Worm (Caenorhabditis elegans): ENCODE data around the gene B0252.3.
A peak's percentile ranks its signal among the peaks of the same experiment; 100 is the strongest.

The B0252.3 gene

DNA sequence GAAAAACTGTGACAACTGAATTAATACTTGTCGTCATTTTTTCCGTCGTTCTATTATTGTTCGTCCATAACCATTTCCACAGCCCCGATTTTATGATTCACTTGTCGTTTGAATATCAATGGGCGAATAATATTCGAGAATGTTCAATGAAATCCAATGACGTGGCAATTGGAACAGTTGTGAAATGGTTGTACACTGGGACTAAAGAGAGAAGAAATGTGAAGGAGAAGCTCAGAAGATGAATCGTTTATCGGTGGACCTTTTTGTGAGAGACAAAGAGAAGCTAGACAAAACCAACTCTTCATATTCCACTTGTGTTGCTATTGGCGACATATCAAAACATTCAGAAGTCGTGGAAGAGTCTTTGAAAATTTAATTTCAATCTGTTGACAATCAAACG lies 36.8 kb downstream of the B0252.3 start, which contains the start of gene clhm-1:
Gene clhm-1 (minus strand): TSS at position 207 of the 400 bp plus-strand sequence.
- no peak for TF ChIP-seq dsc-1 (tag; optimal IDR thresholded peaks at IDR 0.05)
- TF ChIP-seq nhr-76 (tag; optimal IDR thresholded peaks at IDR 0.05): no peak
- peak; percentile 24 for TF ChIP-seq rnt-1 (tag; optimal IDR thresholded peaks at IDR 0.05)

DNA sequence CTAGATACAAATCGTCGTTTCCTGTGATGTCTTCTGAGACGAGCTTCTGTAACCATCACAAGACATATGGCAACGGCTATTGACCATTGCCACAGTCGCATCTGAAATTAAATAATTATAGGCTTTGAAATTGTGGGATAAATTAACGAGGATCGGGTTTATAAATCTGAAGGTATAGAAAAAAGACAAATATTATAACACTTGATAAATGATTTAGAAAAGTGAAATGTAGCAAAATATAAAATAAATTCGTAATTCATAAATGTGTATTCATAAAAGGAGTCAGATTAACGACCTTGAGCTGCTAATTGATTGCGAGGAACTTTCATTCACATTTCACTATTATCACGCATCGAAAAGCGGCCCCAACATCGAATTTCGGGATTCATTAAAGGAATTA lies 43.9 kb downstream of the B0252.3 start, which contains the start of gene aff-1:
Gene aff-1 (minus strand): TSS at position 101 of the 400 bp plus-strand sequence.
- no peak for TF ChIP-seq mef-2 (tag; optimal IDR thresholded peaks at IDR 0.05)
- no peak for TF ChIP-seq fos-1 (tag; optimal IDR thresholded peaks at IDR 0.05)
- no peak for TF ChIP-seq nhr-11 (tag; optimal IDR thresholded peaks at IDR 0.05)
- TF ChIP-seq lin-39 (tag; optimal IDR thresholded peaks at IDR 0.05): no peak
- no peak for TF ChIP-seq hlh-4 (tag; optimal IDR thresholded peaks at IDR 0.05)
- TF ChIP-seq lir-3 (tag; optimal IDR thresholded peaks at IDR 0.05; ENCODE audit: poor library complexity): no peak
- TF ChIP-seq aha-1 (tag; optimal IDR thresholded peaks at IDR 0.05): no peak
- no peak for TF ChIP-seq elt-2 (tag; optimal IDR thresholded peaks at IDR 0.05)
- TF ChIP-seq ceh-88 (GFP tag; IDR thresholded peaks at IDR 0.05): no peak
- no peak for TF ChIP-seq fkh-8 (tag; optimal IDR thresholded peaks at IDR 0.05)
- no peak for TF ChIP-seq vab-15 (tag; optimal IDR thresholded peaks at IDR 0.05)
- TF ChIP-seq alr-1 (tag; optimal IDR thresholded peaks at IDR 0.05; ENCODE audit: borderline replicate concordance): no peak
- TF ChIP-seq C04F5.9 (tag; optimal IDR thresholded peaks at IDR 0.05): no peak
- no peak for TF ChIP-seq sptf-1 (tag; optimal IDR thresholded peaks at IDR 0.05)
- no peak for TF ChIP-seq unc-86 (tag; optimal IDR thresholded peaks at IDR 0.05)
- TF ChIP-seq C34B4.2 (tag; optimal IDR thresholded peaks at IDR 0.05): no peak
- TF ChIP-seq Y116A8C.19 (tag; optimal IDR thresholded peaks at IDR 0.05; ENCODE audit: borderline replicate concordance): no peak
- no peak for TF ChIP-seq xbp-1 (tag; optimal IDR thresholded peaks at IDR 0.05)

DNA sequence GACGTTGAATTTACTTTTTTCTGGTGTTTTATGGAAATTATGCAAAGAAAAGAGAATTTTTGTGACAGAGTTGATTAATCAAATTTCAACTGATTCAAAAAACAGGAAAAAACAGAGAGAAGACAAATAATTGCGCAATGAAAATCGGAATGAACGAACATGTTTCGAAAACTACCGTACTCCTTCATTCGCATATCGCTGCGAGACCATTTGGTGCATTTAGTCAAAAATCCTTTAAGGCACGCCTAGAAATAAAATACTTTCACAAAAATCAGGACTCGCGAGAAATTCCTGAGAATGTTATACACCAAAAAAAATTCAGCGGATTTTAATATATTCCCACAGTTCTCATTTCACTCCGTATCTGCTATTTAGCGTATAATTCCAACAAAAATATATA lies 47.5 kb downstream of the B0252.3 start:
- TF ChIP-seq lin-14 (GFP tag; optimal IDR thresholded peaks at IDR 0.05) (no peak), tbx-2 (tag; optimal IDR thresholded peaks at IDR 0.05) (no peak), xbp-1 (tag; optimal IDR thresholded peaks at IDR 0.05) (no peak), hlh-4 (tag; optimal IDR thresholded peaks at IDR 0.05) (no peak)

DNA sequence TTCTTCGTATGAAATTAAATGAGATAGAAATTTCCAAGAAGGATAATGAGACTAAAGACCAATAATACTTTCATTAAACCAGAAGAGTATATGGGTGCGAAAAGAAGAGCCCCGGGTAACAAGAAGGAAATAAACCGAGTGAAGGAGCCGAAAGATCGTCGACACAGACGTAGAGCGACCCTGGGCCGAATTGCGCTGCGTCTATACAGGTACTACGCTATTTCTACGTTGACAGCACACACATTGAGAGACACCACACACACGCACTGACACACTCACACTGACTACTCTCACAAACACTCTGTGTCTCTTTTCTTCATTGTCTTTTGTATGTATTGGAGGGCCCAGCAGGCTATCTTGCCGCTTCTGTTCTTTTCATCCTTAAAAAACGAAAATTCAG lies 48.7 kb downstream of the B0252.3 start:
- TF ChIP-seq nhr-47 (tag; optimal IDR thresholded peaks at IDR 0.05) (peak; percentile 23), efl-3 (GFP tag; optimal IDR thresholded peaks at IDR 0.05) (no peak), tbx-2 (tag; optimal IDR thresholded peaks at IDR 0.05) (peak; percentile 26), rnt-1 (tag; optimal IDR thresholded peaks at IDR 0.05) (peak; percentile 48), nhr-77 (tag; optimal IDR thresholded peaks at IDR 0.05) (peak; percentile 55), ama-1 (optimal IDR thresholded peaks at IDR 0.05) (no peak), C16A3.4 (tag; optimal IDR thresholded peaks at IDR 0.05) (peak; percentile 22), aha-1 (tag; optimal IDR thresholded peaks at IDR 0.05) (no peak), dpl-1 (GFP tag; optimal IDR thresholded peaks at IDR 0.05) (peak in 1 of 3 experiments; percentile 1), ets-5 (GFP tag; IDR thresholded peaks at IDR 0.05) (no peak), Y116A8C.19 (tag; optimal IDR thresholded peaks at IDR 0.05; ENCODE audit: borderline replicate concordance) (no peak), C34B4.2 (tag; optimal IDR thresholded peaks at IDR 0.05) (no peak), nhr-76 (tag; optimal IDR thresholded peaks at IDR 0.05) (no peak), egl-13 (tag; optimal IDR thresholded peaks at IDR 0.05) (no peak), lin-13 (GFP tag; optimal IDR thresholded peaks at IDR 0.05) (no peak), sox-4 (tag; optimal IDR thresholded peaks at IDR 0.05) (no peak), pax-3 (tag; optimal IDR thresholded peaks at IDR 0.05) (no peak), snu-23 (GFP tag; optimal IDR thresholded peaks at IDR 0.05) (peak; percentile 62), zag-1 (tag; optimal IDR thresholded peaks at IDR 0.05) (no peak), egl-27 (tag; optimal IDR thresholded peaks at IDR 0.05) (no peak), lin-15B (tag; optimal IDR thresholded peaks at IDR 0.05) (no peak), pag-3 (tag; optimal IDR thresholded peaks at IDR 0.05; ENCODE audit: borderline replicate concordance, insufficient read depth) (no peak), lin-39 (tag; optimal IDR thresholded peaks at IDR 0.05) (no peak), unc-98 (GFP tag; IDR thresholded peaks at IDR 0.05) (no peak), alr-1 (tag; optimal IDR thresholded peaks at IDR 0.05; ENCODE audit: borderline replicate concordance) (no peak), ceh-63 (GFP tag; optimal IDR thresholded peaks at IDR 0.05) (no peak), unc-30 (tag; optimal IDR thresholded peaks at IDR 0.05) (no peak), C04F5.9 (tag; optimal IDR thresholded peaks at IDR 0.05) (no peak), vab-15 (tag; optimal IDR thresholded peaks at IDR 0.05) (no peak), fkh-8 (tag; optimal IDR thresholded peaks at IDR 0.05) (peak; percentile 53), nhr-85 (tag) (no peak), lin-14 (GFP tag; optimal IDR thresholded peaks at IDR 0.05) (peak; percentile 87), skn-1 (tag; optimal IDR thresholded peaks at IDR 0.05) (no peak), nhr-11 (tag; optimal IDR thresholded peaks at IDR 0.05) (no peak), mef-2 (tag; optimal IDR thresholded peaks at IDR 0.05) (no peak), swsn-7 (tag; optimal IDR thresholded peaks at IDR 0.05) (peak; percentile 43)

Data from whole organism, L1 larva.